Fruit fly (Drosophila melanogaster) whole organism, embryonic: ENCODE results near the gene Uro.

Experiments
- Asciz ChIP-seq: fragments of 200-800 bp; sonication (Bioruptor generic); optimal IDR thresholded peaks from 2 replicates; lab custom pipeline; 2017; ENCODE audit warnings: missing biosample characterization, mild to moderate bottlenecking, missing genetic modification characterization, missing genetic modification reagents
- Blimp-1 ChIP-seq: fragments of 200-800 bp; sonication (Bioruptor generic); optimal IDR thresholded peaks from 3 replicates; lab custom pipeline; 2018; ENCODE audit warnings: missing biosample characterization, missing genetic modification characterization, mild to moderate bottlenecking, moderate library complexity, missing genetic modification reagents
- CG10565 ChIP-seq: fragments of 200-800 bp; sonication (Bioruptor generic); optimal IDR thresholded peaks from 3 replicates; lab custom pipeline; 2016; ENCODE audit warnings: missing biosample characterization, mild to moderate bottlenecking, missing genetic modification characterization
- CG11696 ChIP-seq: fragments of 200-800 bp; sonication (Bioruptor generic); IDR thresholded peaks from 2 replicates; pipeline ENCODE4 v1.3.6; 2022; ENCODE audit warnings: missing biosample characterization, missing genetic modification characterization
- CG12219 ChIP-seq: fragments of 200-800 bp; sonication (Bioruptor generic); optimal IDR thresholded peaks from 3 replicates; lab custom pipeline; 2018; ENCODE audit warnings: missing biosample characterization, mild to moderate bottlenecking, missing genetic modification characterization
- CG12236 ChIP-seq: fragments of 200-800 bp; sonication (Bioruptor generic); optimal IDR thresholded peaks from 2 replicates; lab custom pipeline; 2016; ENCODE audit warnings: missing biosample characterization, missing genetic modification characterization
- CG1529 ChIP-seq: fragments of 200-800 bp; sonication (Bioruptor generic); optimal IDR thresholded peaks from 3 replicates; lab custom pipeline; 2018; ENCODE audit warnings: missing biosample characterization, missing genetic modification characterization
- CG18011 ChIP-seq: fragments of 200-800 bp; sonication (Bioruptor generic); optimal IDR thresholded peaks from 2 replicates; lab custom pipeline; 2017; ENCODE audit warnings: missing biosample characterization, missing genetic modification characterization, mild to moderate bottlenecking, moderate library complexity, missing genotype
- CG2678 ChIP-seq: fragments of 200-800 bp; sonication (Bioruptor generic); optimal IDR thresholded peaks from 3 replicates; lab custom pipeline; 2019; ENCODE audit warnings: missing biosample characterization, mild to moderate bottlenecking, missing genetic modification characterization, moderate library complexity
- CG30403 ChIP-seq: fragments of 200-800 bp; sonication (Bioruptor generic); optimal IDR thresholded peaks from 3 replicates; lab custom pipeline; 2016; ENCODE audit warnings: missing biosample characterization, missing genetic modification characterization
- CG3281 ChIP-seq: fragments of 200-800 bp; sonication (Bioruptor generic); optimal IDR thresholded peaks from 3 replicates; lab custom pipeline; 2017; ENCODE audit warnings: missing biosample characterization, mild to moderate bottlenecking, missing genetic modification characterization
- CG4282 ChIP-seq: fragments of 200-800 bp; sonication (Bioruptor generic); optimal IDR thresholded peaks from 2 replicates; lab custom pipeline; 2016; ENCODE audit warnings: missing biosample characterization, missing genetic modification characterization
- CG4820 ChIP-seq: fragments of 200-800 bp; sonication (Bioruptor generic); optimal IDR thresholded peaks from 3 replicates; lab custom pipeline; 2016; ENCODE audit warnings: missing biosample characterization, missing genetic modification characterization
- CG8765 ChIP-seq: fragments of 200-800 bp; sonication (Bioruptor generic); IDR thresholded peaks from 2 replicates; pipeline ENCODE4 v1.3.6; 2022; ENCODE audit warnings: missing biosample characterization, missing genetic modification characterization
- CG9727 ChIP-seq: fragments of 200-800 bp; sonication (Bioruptor generic); optimal IDR thresholded peaks from 3 replicates; lab custom pipeline; 2017; ENCODE audit warnings: missing biosample characterization, mild to moderate bottlenecking, missing genetic modification characterization
- Dfd ChIP-seq, 2 experiments: fragments of >200 bp; optimal IDR thresholded peaks; 2 replicates each; lab custom pipeline; 2017; ENCODE audit warnings: missing biosample characterization in 2 of 2, missing genetic modification characterization in 2 of 2
- Doc2 ChIP-seq: fragments of 200-800 bp; sonication (Bioruptor generic); IDR thresholded peaks from 2 replicates; pipeline ENCODE4 v1.3.6; 2022; ENCODE audit warnings: missing biosample characterization, missing genetic modification characterization
- Fer2 ChIP-seq: fragments of 200-800 bp; sonication (Bioruptor generic); optimal IDR thresholded peaks from 2 replicates; lab custom pipeline; 2018; ENCODE audit warnings: missing biosample characterization, mild to moderate bottlenecking, missing genetic modification characterization, moderate library complexity
- H15 ChIP-seq: fragments of 200-800 bp; sonication (Bioruptor generic); IDR thresholded peaks from 3 replicates; pipeline ENCODE4 v1.3.6; 2022; ENCODE audit warnings: missing biosample characterization, missing genetic modification characterization
- HLH54F ChIP-seq: fragments of 200-800 bp; sonication (Bioruptor generic); optimal IDR thresholded peaks from 3 replicates; lab custom pipeline; 2016; ENCODE audit warnings: missing biosample characterization, missing genetic modification characterization
- Jarid2 ChIP-seq: fragments of 200-800 bp; sonication (Bioruptor generic); optimal IDR thresholded peaks from 3 replicates; lab custom pipeline; 2017; ENCODE audit warnings: mild to moderate bottlenecking, missing biosample characterization, missing genetic modification reagents, missing genetic modification characterization
- MTF-1 ChIP-seq: fragments of 200-800 bp; sonication (Bioruptor generic); optimal IDR thresholded peaks from 2 replicates; lab custom pipeline; 2018; ENCODE audit warnings: missing biosample characterization, mild to moderate bottlenecking, missing genetic modification characterization, borderline replicate concordance
- NFAT ChIP-seq: fragments of 200-800 bp; sonication (Bioruptor generic); IDR thresholded peaks from 2 replicates; pipeline ENCODE4 v1.3.6; 2022; ENCODE audit warnings: missing biosample characterization, missing genetic modification characterization
- Oli ChIP-seq: fragments of 200-800 bp; sonication (Bioruptor generic); optimal IDR thresholded peaks from 2 replicates; lab custom pipeline; 2018; ENCODE audit warnings: missing biosample characterization, mild to moderate bottlenecking, missing genetic modification characterization, moderate library complexity
- PHDP ChIP-seq: fragments of 200-800 bp; sonication (Bioruptor generic); optimal IDR thresholded peaks from 3 replicates; lab custom pipeline; 2018; ENCODE audit warnings: missing biosample characterization, mild to moderate bottlenecking, missing genetic modification characterization, moderate library complexity
- Side ChIP-seq: fragments of 200-800 bp; sonication (Bioruptor generic); optimal IDR thresholded peaks from 2 replicates; lab custom pipeline; 2016; ENCODE audit warnings: missing biosample characterization, missing genetic modification characterization
- Sox100B ChIP-seq: fragments of 200-800 bp; sonication (Bioruptor generic); optimal IDR thresholded peaks from 3 replicates; lab custom pipeline; 2018; ENCODE audit warnings: missing biosample characterization, mild to moderate bottlenecking, missing genetic modification characterization
- abd-A ChIP-seq: fragments of 200-800 bp; sonication (Bioruptor generic); optimal IDR thresholded peaks from 3 replicates; lab custom pipeline; 2019; ENCODE audit warnings: missing biosample characterization, mild to moderate bottlenecking, missing genetic modification characterization, moderate library complexity
- ac ChIP-seq: fragments of 200-800 bp; sonication (Bioruptor generic); optimal IDR thresholded peaks from 3 replicates; lab custom pipeline; 2017; ENCODE audit warnings: missing biosample characterization, mild to moderate bottlenecking, missing genetic modification characterization
- aop ChIP-seq: fragments of 200-800 bp; sonication (Bioruptor generic); IDR thresholded peaks from 2 replicates; pipeline ENCODE4 v1.3.6; 2022; ENCODE audit warnings: missing biosample characterization, missing genetic modification characterization
- ase ChIP-seq: fragments of 200-800 bp; sonication (Bioruptor generic); IDR thresholded peaks from 3 replicates; pipeline ENCODE4 v1.3.6; 2022; ENCODE audit warnings: missing biosample characterization, missing genetic modification characterization
- cato ChIP-seq: fragments of 200-800 bp; sonication (Bioruptor generic); optimal IDR thresholded peaks from 2 replicates; lab custom pipeline; 2016; ENCODE audit warnings: missing biosample characterization, missing genetic modification characterization, borderline replicate concordance
- cg ChIP-seq: fragments of 200-800 bp; sonication (Bioruptor generic); optimal IDR thresholded peaks from 3 replicates; lab custom pipeline; 2019; ENCODE audit warnings: missing biosample characterization, mild to moderate bottlenecking, missing genetic modification characterization, moderate library complexity
- cwo ChIP-seq: fragments of 200-800 bp; sonication (Bioruptor generic); optimal IDR thresholded peaks from 3 replicates; lab custom pipeline; 2017; ENCODE audit warnings: missing biosample characterization, missing genetic modification characterization, mild to moderate bottlenecking, moderate library complexity, missing genetic modification reagents
- fd102C ChIP-seq: fragments of 200-800 bp; sonication (Bioruptor generic); optimal IDR thresholded peaks from 2 replicates; lab custom pipeline; 2018; ENCODE audit warnings: missing biosample characterization, mild to moderate bottlenecking, missing genetic modification characterization, moderate library complexity
- fd3F ChIP-seq: fragments of 200-800 bp; sonication (Bioruptor generic); optimal IDR thresholded peaks from 2 replicates; lab custom pipeline; 2018; ENCODE audit warnings: missing biosample characterization, mild to moderate bottlenecking, missing genetic modification characterization, moderate library complexity
- fd64A ChIP-seq: fragments of 200-800 bp; sonication (Bioruptor generic); optimal IDR thresholded peaks from 3 replicates; lab custom pipeline; 2018; ENCODE audit warnings: missing biosample characterization, mild to moderate bottlenecking, missing genetic modification characterization
- hb ChIP-seq: fragments of 200-800 bp; sonication (Bioruptor generic); IDR thresholded peaks from 3 replicates; pipeline ENCODE4 v1.3.6; 2022; ENCODE audit warnings: missing biosample characterization, missing genetic modification characterization; ENCODE audit not compliant: partially characterized antibody
- hth ChIP-seq: fragments of >200 bp; optimal IDR thresholded peaks from 2 replicates; lab custom pipeline; 2017; ENCODE audit warnings: inconsistent platforms
- ken ChIP-seq: fragments of 200-800 bp; sonication (Bioruptor generic); IDR thresholded peaks from 3 replicates; pipeline ENCODE4 v1.3.6; 2022; ENCODE audit warnings: missing biosample characterization, missing genetic modification characterization
- knrl ChIP-seq: fragments of 200-800 bp; sonication (Bioruptor generic); IDR thresholded peaks from 3 replicates; pipeline ENCODE4 v1.3.6; 2022; ENCODE audit warnings: missing biosample characterization, missing genetic modification characterization; ENCODE audit not compliant: partially characterized antibody
- lbe ChIP-seq: fragments of 200-800 bp; sonication (Bioruptor generic); optimal IDR thresholded peaks from 2 replicates; lab custom pipeline; 2016; ENCODE audit warnings: missing biosample characterization, mild to moderate bottlenecking, missing genetic modification characterization
- nau ChIP-seq: fragments of 200-800 bp; sonication (Bioruptor generic); optimal IDR thresholded peaks from 3 replicates; lab custom pipeline; 2017; ENCODE audit warnings: missing biosample characterization, mild to moderate bottlenecking, missing genetic modification characterization, missing genetic modification reagents
- pho ChIP-seq: fragments of 200-800 bp; sonication (Bioruptor generic); optimal IDR thresholded peaks from 2 replicates; lab custom pipeline; 2016; ENCODE audit warnings: missing biosample characterization, missing genetic modification characterization
- run ChIP-seq: fragments of 200-800 bp; sonication (Bioruptor generic); optimal IDR thresholded peaks from 3 replicates; lab custom pipeline; 2018; ENCODE audit warnings: missing biosample characterization, mild to moderate bottlenecking, missing genetic modification characterization
- stc ChIP-seq: fragments of 200-800 bp; sonication (Bioruptor generic); IDR thresholded peaks from 2 replicates; pipeline ENCODE4 v1.3.6; 2022; ENCODE audit warnings: missing biosample characterization, missing genetic modification characterization
- tap ChIP-seq: fragments of 200-800 bp; optimal IDR thresholded peaks from 3 replicates; lab custom pipeline; 2019; ENCODE audit warnings: missing biosample characterization, mild to moderate bottlenecking, missing genetic modification characterization, moderate library complexity
- trem ChIP-seq: fragments of 200-800 bp; optimal IDR thresholded peaks from 3 replicates; lab custom pipeline; 2019; ENCODE audit warnings: missing biosample characterization, mild to moderate bottlenecking, missing genetic modification characterization, moderate library complexity
- wor ChIP-seq: fragments of 200-800 bp; sonication (Bioruptor generic); IDR thresholded peaks from 2 replicates; pipeline ENCODE4 v1.3.6; 2022; ENCODE audit warnings: missing biosample characterization, missing genetic modification characterization

Gene Uro

dm6 chr2L:7799804-7800433 lies 20.0 kb downstream of the Uro start, which contains the start of the genes Herp and r2d2 (continued):
- peak; percentile 75 for TF ChIP-seq Blimp-1 (GFP tag; lab: Kevin White, UChicago)
- TF ChIP-seq CG3281 (GFP tag; lab: Kevin White, UChicago): peak; percentile 92
- no peak for TF ChIP-seq hth
- TF ChIP-seq Dfd (GFP tag; optimal IDR thresholded peaks at IDR 0.05; lab: Kevin White, UChicago): no peak
- peak; percentile 81 for TF ChIP-seq CG12236 (GFP tag; lab: Kevin White, UChicago)
- peak; percentile 84 for TF ChIP-seq nau
- TF ChIP-seq CG10565 (GFP tag; lab: Kevin White, UChicago): peak; percentile 74
- peak; percentile 82 for TF ChIP-seq knrl (GFP tag; lab: Robert Waterston, UW)
- TF ChIP-seq fd64A (GFP tag; lab: Kevin White, UChicago): peak; percentile 74
- peak; percentile 73; the same call in 2 of the 3 replicates for TF ChIP-seq ase (GFP tag; lab: Robert Waterston, UW)
- peak; percentile 87 for TF ChIP-seq Fer2 (tag; lab: Kevin White, UChicago)
- peak; percentile 91 for TF ChIP-seq CG4820
- peak; percentile 84 for TF ChIP-seq wor (GFP tag; lab: Robert Waterston, UW)
- TF ChIP-seq HLH54F: peak; percentile 95
- peak; percentile 90 for TF ChIP-seq CG9727 (GFP tag; lab: Kevin White, UChicago)
- peak; percentile 84 for TF ChIP-seq Sox100B (GFP tag; lab: Kevin White, UChicago)
- TF ChIP-seq CG11696: no peak
- TF ChIP-seq CG12219: peak; percentile 83
- peak; percentile 77 for TF ChIP-seq fd102C (GFP tag; lab: Kevin White, UChicago)
- TF ChIP-seq pho (GFP tag; lab: Kevin White, UChicago): peak; percentile 95
- peak; percentile 72 for TF ChIP-seq ac (GFP tag; lab: Kevin White, UChicago)
- TF ChIP-seq trem (tag; lab: Kevin White, UChicago): peak; percentile 99
- peak; percentile 83 for TF ChIP-seq Oli
- peak; percentile 84 for TF ChIP-seq fd3F (GFP tag; lab: Kevin White, UChicago)
- peak; percentile 72; the same call in 1 of the 2 replicates for TF ChIP-seq stc (GFP tag; lab: Robert Waterston, UW)
- TF ChIP-seq aop: no peak
- TF ChIP-seq CG18011 (GFP tag; lab: Kevin White, UChicago): peak; percentile 61
- TF ChIP-seq hb: 0 out of 3 replicates have a peak, but pooled peaks have one; percentile 26
- TF ChIP-seq lbe (GFP tag; lab: Kevin White, UChicago): peak; percentile 8
- TF ChIP-seq CG4282: peak; percentile 90
- TF ChIP-seq Jarid2 (GFP tag; lab: Kevin White, UChicago): peak; percentile 71
- peak; percentile 96 for TF ChIP-seq CG30403 (GFP tag; lab: Kevin White, UChicago)
- TF ChIP-seq NFAT (GFP tag; lab: Robert Waterston, UW): peak; percentile 79
- TF ChIP-seq H15 (GFP tag; lab: Robert Waterston, UW): peak; percentile 82
- peak; percentile 93 for TF ChIP-seq CG2678
- TF ChIP-seq run: peak; percentile 64
- peak; percentile 66 for TF ChIP-seq cato (GFP tag; lab: Kevin White, UChicago)
- TF ChIP-seq CG8765: peak; percentile 83
- no peak for TF ChIP-seq cg (GFP tag; lab: Kevin White, UChicago)
- TF ChIP-seq Doc2 (GFP tag; lab: Robert Waterston, UW): no peak; the same call in none of the 2 replicates
- TF ChIP-seq MTF-1 (GFP tag; lab: Kevin White, UChicago): peak; percentile 61
- TF ChIP-seq cwo (GFP tag; lab: Kevin White, UChicago): peak; percentile 79
- peak; percentile 88 for TF ChIP-seq PHDP
- TF ChIP-seq ken: peak; percentile 88
- TF ChIP-seq abd-A (tag; lab: Kevin White, UChicago): no peak
- peak; percentile 94 for TF ChIP-seq Side (GFP tag; lab: Kevin White, UChicago)
- TF ChIP-seq tap: peak; percentile 81
- TF ChIP-seq CG1529 (GFP tag; lab: Kevin White, UChicago): peak; percentile 52
- peak; percentile 62 for TF ChIP-seq Asciz (GFP tag; lab: Kevin White, UChicago)
